Fruit fly (Drosophila melanogaster) whole organism, pupa: ENCODE data around the gene meigo.

Experiments used
- CG17806 ChIP-seq: fragments of 200-800 bp; sonication (Bioruptor generic); optimal IDR thresholded peaks from 2 replicates; lab custom pipeline; 2018; ENCODE audit warnings: missing biosample characterization, mild to moderate bottlenecking, missing genetic modification characterization, moderate library complexity
- Ets98B ChIP-seq: fragments of 200-800 bp; sonication (Bioruptor generic); IDR thresholded peaks from 2 replicates; pipeline ENCODE4 v1.3.6; 2022; ENCODE audit warnings: missing biosample characterization, missing genetic modification characterization
- fd96Ca ChIP-seq: fragments of 200-800 bp; sonication (Bioruptor generic); IDR thresholded peaks from 3 replicates; pipeline ENCODE4 v1.3.6; 2022; ENCODE audit warnings: missing biosample characterization, missing genetic modification characterization
- gl ChIP-seq: fragments of 200-800 bp; sonication (Bioruptor generic); optimal IDR thresholded peaks from 2 replicates; lab custom pipeline; 2018; ENCODE audit warnings: missing biosample characterization, mild to moderate bottlenecking, missing genetic modification characterization

DNA sequence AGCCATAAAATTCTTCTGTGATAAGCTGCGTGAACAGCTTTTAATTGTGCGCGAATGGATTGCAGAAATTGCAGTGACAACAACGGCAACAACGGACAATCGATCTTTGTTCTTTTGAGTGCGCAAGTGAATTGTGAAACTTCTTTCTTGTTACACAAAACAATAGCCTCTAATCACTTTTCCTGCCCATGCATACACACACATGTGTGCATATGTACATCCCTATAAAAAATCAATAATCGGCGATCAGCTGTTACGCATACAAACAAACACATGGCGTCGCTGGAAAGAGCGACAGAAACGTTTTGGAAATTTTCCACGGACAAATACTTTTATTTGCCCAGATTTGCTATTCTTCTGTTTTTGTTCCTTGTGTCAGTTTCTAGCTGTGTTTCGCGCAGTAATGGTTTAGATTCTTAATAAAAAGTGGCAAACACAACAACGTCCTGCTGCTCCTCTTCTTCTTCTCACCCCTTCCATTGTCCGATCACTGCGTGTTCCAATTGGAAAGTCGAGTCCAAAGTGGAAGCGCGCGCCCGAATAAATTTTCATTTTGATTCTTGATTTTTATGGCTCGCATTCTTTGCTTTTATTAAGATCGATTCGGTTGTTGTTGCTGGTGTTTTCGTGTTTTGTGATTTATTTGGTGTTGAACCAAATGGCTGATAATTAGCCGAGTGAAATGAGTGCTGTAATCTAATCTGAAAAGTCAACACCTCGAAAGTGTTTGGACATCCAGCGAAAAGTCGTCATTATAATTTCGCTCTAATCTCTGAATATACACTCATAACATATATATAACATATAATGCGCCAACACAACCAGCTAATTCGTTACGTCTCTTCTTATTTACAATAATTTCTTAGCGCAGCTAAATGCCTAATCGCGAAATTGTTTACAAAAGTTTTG lies 18.8 kb downstream of the meigo start:
- TF ChIP-seq fd96Ca (GFP tag; lab: Robert Waterston, UW) = no peak
- TF ChIP-seq Ets98B (GFP tag; lab: Robert Waterston, UW) = no peak
- TF ChIP-seq gl (tag; lab: Kevin White, UChicago) = no peak
- TF ChIP-seq CG17806 (tag; lab: Kevin White, UChicago) = no peak
